Worm (Caenorhabditis elegans): ENCODE measurements around the gene pacs-1.

- TF ChIP-seq tbx-2 (tag; optimal IDR thresholded peaks at IDR 0.05) = no peak
- TF ChIP-seq lsy-2 (tag; optimal IDR thresholded peaks at IDR 0.05) = peak in 1 of 2 experiments; percentile 19
- no peak for TF ChIP-seq dpl-1 (GFP tag; optimal IDR thresholded peaks at IDR 0.05)
- no peak for TF ChIP-seq ztf-4 (tag; optimal IDR thresholded peaks at IDR 0.05)
- no peak for TF ChIP-seq unc-62 (GFP tag; optimal IDR thresholded peaks at IDR 0.05)
- TF ChIP-seq grh-1 (GFP tag; IDR thresholded peaks at IDR 0.05) = no peak
- TF ChIP-seq nhr-76 (tag; optimal IDR thresholded peaks at IDR 0.05) = no peak
- no peak for TF ChIP-seq unc-130 (tag; optimal IDR thresholded peaks at IDR 0.05)
- TF ChIP-seq alr-1 (tag; optimal IDR thresholded peaks at IDR 0.05; ENCODE audit: borderline replicate concordance) = no peak
- TF ChIP-seq lin-39 (tag; optimal IDR thresholded peaks at IDR 0.05) = no peak
- TF ChIP-seq C16A3.4 (tag; optimal IDR thresholded peaks at IDR 0.05) = no peak
- TF ChIP-seq nhr-11 (tag; optimal IDR thresholded peaks at IDR 0.05) = no peak
- TF ChIP-seq lin-35 (GFP tag; optimal IDR thresholded peaks at IDR 0.05) = no peak
Measured at ce11 chrV:9208878-9209277, 8.2 kb downstream of the pacs-1 start.

Measured in whole organism, L1 larva.